Fruit fly (Drosophila melanogaster) whole organism, embryonic: ENCODE data around the gene CG45100.
A peak's percentile ranks its signal among the peaks of the same experiment; 100 is the strongest.

ENCODE experiments used
- CG12155 ChIP-seq: fragments of 200-800 bp; sonication (Bioruptor generic); optimal IDR thresholded peaks from 3 replicates; lab custom pipeline; 2016; ENCODE audit warnings: missing biosample characterization, missing genetic modification characterization
- CG12659 ChIP-seq: fragments of 200-800 bp; sonication (Bioruptor generic); optimal IDR thresholded peaks from 3 replicates; lab custom pipeline; 2017; ENCODE audit warnings: mild to moderate bottlenecking, missing biosample characterization, missing genetic modification reagents, missing genetic modification characterization
- CG13123 ChIP-seq: fragments of 200-800 bp; sonication (Bioruptor generic); optimal IDR thresholded peaks from 2 replicates; lab custom pipeline; 2016; ENCODE audit warnings: missing biosample characterization, missing genetic modification characterization
- CG15269 ChIP-seq: fragments of 200-800 bp; sonication (Bioruptor generic); optimal IDR thresholded peaks from 2 replicates; lab custom pipeline; 2018; ENCODE audit warnings: missing biosample characterization, mild to moderate bottlenecking, missing genetic modification characterization, moderate library complexity
- CG1602 ChIP-seq: fragments of 200-800 bp; sonication (Bioruptor generic); optimal IDR thresholded peaks from 3 replicates; lab custom pipeline; 2016; ENCODE audit warnings: missing biosample characterization, missing genetic modification characterization
- CG18011 ChIP-seq: fragments of 200-800 bp; sonication (Bioruptor generic); optimal IDR thresholded peaks from 2 replicates; lab custom pipeline; 2017; ENCODE audit warnings: missing biosample characterization, missing genetic modification characterization, mild to moderate bottlenecking, moderate library complexity, missing genotype
- CG18599 ChIP-seq: fragments of 200-800 bp; sonication (Bioruptor generic); optimal IDR thresholded peaks from 3 replicates; lab custom pipeline; 2017; ENCODE audit warnings: missing biosample characterization, missing genetic modification characterization, mild to moderate bottlenecking, moderate library complexity, missing genetic modification reagents
- CG2116 ChIP-seq: fragments of 200-800 bp; sonication (Bioruptor generic); optimal IDR thresholded peaks from 3 replicates; lab custom pipeline; 2018; ENCODE audit warnings: missing biosample characterization, mild to moderate bottlenecking, missing genetic modification characterization
- CG2120 ChIP-seq: fragments of 200-800 bp; sonication (Bioruptor generic); optimal IDR thresholded peaks from 3 replicates; lab custom pipeline; 2016; ENCODE audit warnings: missing biosample characterization, missing genetic modification characterization
- CG32772 ChIP-seq: fragments of 200-800 bp; sonication (Bioruptor generic); IDR thresholded peaks from 2 replicates; pipeline ENCODE4 v1.3.6; 2022; ENCODE audit warnings: missing biosample characterization, missing genetic modification characterization
- CG3847 ChIP-seq: fragments of 200-800 bp; sonication (Bioruptor generic); IDR thresholded peaks from 2 replicates; pipeline ENCODE4 v1.3.6; 2022; ENCODE audit warnings: missing biosample characterization, missing genetic modification characterization
- CG4328 ChIP-seq: fragments of 200-800 bp; sonication (Bioruptor generic); optimal IDR thresholded peaks from 3 replicates; lab custom pipeline; 2017; ENCODE audit warnings: missing biosample characterization, missing genetic modification reagents, missing genetic modification characterization
- CG4730 ChIP-seq: fragments of 200-800 bp; sonication (Bioruptor generic); IDR thresholded peaks from 2 replicates; pipeline ENCODE4 v1.3.6; 2022; ENCODE audit warnings: missing biosample characterization, missing genetic modification characterization
- CG4854 ChIP-seq: fragments of 200-800 bp; sonication (Bioruptor generic); optimal IDR thresholded peaks from 2 replicates; lab custom pipeline; 2016; ENCODE audit warnings: missing biosample characterization, missing genetic modification characterization, inconsistent platforms
- CG9876 ChIP-seq: fragments of 200-800 bp; sonication (Bioruptor generic); optimal IDR thresholded peaks from 2 replicates; lab custom pipeline; 2016; ENCODE audit warnings: missing biosample characterization, missing genetic modification characterization
- D19A ChIP-seq: fragments of 200-800 bp; optimal IDR thresholded peaks from 3 replicates; lab custom pipeline; 2019; ENCODE audit warnings: missing biosample characterization, mild to moderate bottlenecking, missing genetic modification characterization, moderate library complexity
- Dek ChIP-seq: fragments of 200-800 bp; sonication (Bioruptor generic); optimal IDR thresholded peaks from 3 replicates; lab custom pipeline; 2019; ENCODE audit warnings: missing biosample characterization, mild to moderate bottlenecking, missing genetic modification characterization, moderate library complexity
- Dfd ChIP-seq, 2 experiments: fragments of >200 bp; optimal IDR thresholded peaks; 2 replicates each; lab custom pipeline; 2017; ENCODE audit warnings: missing biosample characterization in 2 of 2, missing genetic modification characterization in 2 of 2
- Drgx ChIP-seq: fragments of 200-800 bp; sonication (Bioruptor generic); IDR thresholded peaks from 2 replicates; pipeline ENCODE4 v1.3.6; 2022; ENCODE audit warnings: missing biosample characterization, missing genetic modification characterization
- E2f1 ChIP-seq: fragments of 200-800 bp; sonication (Bioruptor generic); IDR thresholded peaks from 2 replicates; pipeline ENCODE4 v1.3.6; 2022; ENCODE audit warnings: missing biosample characterization, missing genetic modification characterization
- ERR ChIP-seq: fragments of 200-800 bp; sonication (Bioruptor generic); optimal IDR thresholded peaks from 2 replicates; lab custom pipeline; 2016; ENCODE audit warnings: missing biosample characterization, missing genetic modification characterization
- Fer2 ChIP-seq: fragments of 200-800 bp; sonication (Bioruptor generic); optimal IDR thresholded peaks from 2 replicates; lab custom pipeline; 2018; ENCODE audit warnings: missing biosample characterization, mild to moderate bottlenecking, missing genetic modification characterization, moderate library complexity
- Lpt ChIP-seq: fragments of >200 bp; optimal IDR thresholded peaks from 2 replicates; lab custom pipeline; 2018; ENCODE audit warnings: missing biosample characterization, missing genetic modification characterization
- MBD-R2 ChIP-seq: fragments of 200-800 bp; sonication (Bioruptor generic); IDR thresholded peaks from 2 replicates; pipeline ENCODE4 v1.3.6; 2022; ENCODE audit warnings: missing biosample characterization, missing genetic modification characterization
- NFAT ChIP-seq: fragments of 200-800 bp; sonication (Bioruptor generic); IDR thresholded peaks from 2 replicates; pipeline ENCODE4 v1.3.6; 2022; ENCODE audit warnings: missing biosample characterization, missing genetic modification characterization
- Opbp ChIP-seq: fragments of 200-800 bp; sonication (Bioruptor generic); IDR thresholded peaks from 3 replicates; pipeline ENCODE4 v1.3.6; 2022; ENCODE audit warnings: missing biosample characterization, missing genetic modification characterization; ENCODE audit not compliant: partially characterized antibody
- Ravus ChIP-seq: fragments of 200-800 bp; sonication (Bioruptor generic); IDR thresholded peaks from 2 replicates; pipeline ENCODE4 v1.3.6; 2022; ENCODE audit warnings: missing biosample characterization, missing genetic modification characterization
- ac ChIP-seq: fragments of 200-800 bp; sonication (Bioruptor generic); optimal IDR thresholded peaks from 3 replicates; lab custom pipeline; 2017; ENCODE audit warnings: missing biosample characterization, mild to moderate bottlenecking, missing genetic modification characterization
- ase ChIP-seq: fragments of 200-800 bp; sonication (Bioruptor generic); IDR thresholded peaks from 3 replicates; pipeline ENCODE4 v1.3.6; 2022; ENCODE audit warnings: missing biosample characterization, missing genetic modification characterization
- ash1 ChIP-seq: fragments of 200-800 bp; sonication (Bioruptor generic); optimal IDR thresholded peaks from 2 replicates; lab custom pipeline; 2018; ENCODE audit warnings: missing biosample characterization, mild to moderate bottlenecking, missing genetic modification characterization
- cad ChIP-seq: fragments of >200 bp; optimal IDR thresholded peaks from 2 replicates; lab custom pipeline; 2017; ENCODE audit warnings: missing biosample characterization, missing genetic modification characterization
- cg ChIP-seq: fragments of 200-800 bp; sonication (Bioruptor generic); optimal IDR thresholded peaks from 3 replicates; lab custom pipeline; 2019; ENCODE audit warnings: missing biosample characterization, mild to moderate bottlenecking, missing genetic modification characterization, moderate library complexity
- ci ChIP-seq: fragments of 200-800 bp; sonication (Bioruptor generic); IDR thresholded peaks from 3 replicates; pipeline ENCODE4 v1.3.6; 2022; ENCODE audit warnings: missing biosample characterization, missing genetic modification characterization
- crp ChIP-seq, 2 experiments: fragments of 200-800 bp; sonication (Bioruptor generic); optimal IDR thresholded peaks; 2 replicates in 1 of 2; 3 replicates in 1 of 2; lab custom pipeline; 2017; ENCODE audit warnings: missing biosample characterization in 2 of 2, missing genetic modification characterization in 2 of 2, mild to moderate bottlenecking in 1 of 2, moderate library complexity in 1 of 2
- dati ChIP-seq: fragments of 200-800 bp; sonication (Bioruptor generic); IDR thresholded peaks from 2 replicates; pipeline ENCODE4 v1.3.6; 2022; ENCODE audit warnings: missing biosample characterization, missing genetic modification characterization
- ewg ChIP-seq: fragments of 200-800 bp; sonication (Bioruptor generic); optimal IDR thresholded peaks from 3 replicates; lab custom pipeline; 2017; ENCODE audit warnings: mild to moderate bottlenecking, missing biosample characterization, missing genetic modification reagents, missing genetic modification characterization
- fd102C ChIP-seq: fragments of 200-800 bp; sonication (Bioruptor generic); optimal IDR thresholded peaks from 2 replicates; lab custom pipeline; 2018; ENCODE audit warnings: missing biosample characterization, mild to moderate bottlenecking, missing genetic modification characterization, moderate library complexity
- gro ChIP-seq: fragments of 200-800 bp; sonication (Bioruptor generic); optimal IDR thresholded peaks from 2 replicates; lab custom pipeline; 2016; ENCODE audit warnings: missing biosample characterization, missing genetic modification characterization
- her ChIP-seq: fragments of 200-800 bp; sonication (Bioruptor generic); optimal IDR thresholded peaks from 2 replicates; lab custom pipeline; 2016; ENCODE audit warnings: missing biosample characterization, missing genetic modification characterization
- lilli ChIP-seq: fragments of 200-800 bp; sonication (Bioruptor generic); optimal IDR thresholded peaks from 3 replicates; lab custom pipeline; 2016; ENCODE audit warnings: missing biosample characterization, missing genetic modification characterization
- nerfin-2 ChIP-seq: fragments of 200-800 bp; sonication (Bioruptor generic); IDR thresholded peaks from 2 replicates; pipeline ENCODE4 v1.3.6; 2022; ENCODE audit warnings: missing biosample characterization, missing genetic modification characterization; ENCODE audit not compliant: partially characterized antibody
- nom ChIP-seq: fragments of 200-800 bp; sonication (Bioruptor generic); optimal IDR thresholded peaks from 2 replicates; lab custom pipeline; 2017; ENCODE audit warnings: missing biosample characterization, missing genetic modification characterization, mild to moderate bottlenecking, moderate library complexity, missing genetic modification reagents
- oc ChIP-seq: fragments of 200-800 bp; sonication (Bioruptor generic); optimal IDR thresholded peaks from 2 replicates; lab custom pipeline; 2018; ENCODE audit warnings: missing biosample characterization, mild to moderate bottlenecking, missing genetic modification characterization, moderate library complexity
- pum ChIP-seq: fragments of 200-800 bp; sonication (Bioruptor generic); optimal IDR thresholded peaks from 2 replicates; lab custom pipeline; 2016; ENCODE audit warnings: missing biosample characterization, missing genetic modification characterization
- sens ChIP-seq: fragments of 200-800 bp; sonication (Bioruptor generic); peaks from one replicate; lab custom pipeline; 2016; ENCODE audit warnings: missing biosample characterization, missing genetic modification characterization
- so ChIP-seq: fragments of 200-800 bp; sonication (Bioruptor generic); IDR thresholded peaks from 3 replicates; pipeline ENCODE4 v1.3.6; 2022; ENCODE audit warnings: missing biosample characterization, missing genetic modification characterization
- ssp ChIP-seq: fragments of 200-800 bp; sonication (Bioruptor generic); IDR thresholded peaks from 2 replicates; pipeline ENCODE4 v1.3.6; 2022; ENCODE audit warnings: missing biosample characterization, missing genetic modification characterization
- stwl ChIP-seq: fragments of 200-800 bp; sonication (Bioruptor generic); optimal IDR thresholded peaks from 3 replicates; lab custom pipeline; 2018; ENCODE audit warnings: missing biosample characterization, mild to moderate bottlenecking, missing genetic modification characterization, moderate library complexity
- ttk ChIP-seq: fragments of 200-800 bp; sonication (Bioruptor generic); IDR thresholded peaks from 2 replicates; pipeline ENCODE4 v2.1.2; 2022; ENCODE audit warnings: missing biosample characterization, missing genetic modification characterization
- wor ChIP-seq: fragments of 200-800 bp; sonication (Bioruptor generic); IDR thresholded peaks from 2 replicates; pipeline ENCODE4 v1.3.6; 2022; ENCODE audit warnings: missing biosample characterization, missing genetic modification characterization

The CG45100 gene

dm6 chr3R:5467619-5468018, 6.8 kb downstream of the CG45100 start, which contains the start of gene POLDIP2 (continued):
- TF ChIP-seq CG2120 (GFP tag; lab: Kevin White, UChicago) (peak; percentile 24), ewg (GFP tag; lab: Kevin White, UChicago) (peak; percentile 33), CG9876 (GFP tag; lab: Kevin White, UChicago) (no peak), ac (GFP tag; lab: Kevin White, UChicago) (no peak), Dek (tag; lab: Kevin White, UChicago) (no peak), CG2116 (GFP tag; lab: Kevin White, UChicago) (peak; percentile 96), ci (GFP tag; lab: Robert Waterston, UW) (0 out of 3 replicates have a peak, but pooled peaks have one; percentile 36), ase (GFP tag; lab: Robert Waterston, UW) (no peak), CG4730 (GFP tag; lab: Robert Waterston, UW) (no peak), Drgx (GFP tag; lab: Robert Waterston, UW) (no peak), CG18011 (GFP tag; lab: Kevin White, UChicago) (no peak), oc (tag; lab: Kevin White, UChicago) (no peak), MBD-R2 (GFP tag; lab: Robert Waterston, UW) (peak; percentile 56), D19A (tag; lab: Kevin White, UChicago) (peak; percentile 32), lilli (GFP tag; lab: Kevin White, UChicago) (peak; percentile 13), CG1602 (GFP tag; lab: Kevin White, UChicago) (no peak)

dm6 chr3R:5466875-5467274, 7.5 kb downstream of the CG45100 start, which contains the start of gene RpL35A:
Gene RpL35A (minus strand): TSS chr3R:5467101.
- TF ChIP-seq nom (GFP tag; lab: Kevin White, UChicago) = peak; percentile 85
- TF ChIP-seq CG4328 (GFP tag; lab: Kevin White, UChicago) = peak; percentile 83
- peak; percentile 84; the same call in 2 of the 3 replicates for TF ChIP-seq so
- TF ChIP-seq dati (GFP tag; lab: Robert Waterston, UW) = no peak; the same call in 1 of the 2 replicates
- TF ChIP-seq ttk (GFP tag; lab: Robert Waterston, UW) = peak; percentile 40; the same call in 1 of the 2 replicates
- peak; percentile 72 for TF ChIP-seq CG4854 (GFP tag; lab: Kevin White, UChicago)
- TF ChIP-seq stwl = peak; percentile 41
- TF ChIP-seq crp (GFP tag; optimal IDR thresholded peaks at IDR 0.05; lab: Kevin White, UChicago) = peak in 1 of 2 experiments; percentile 36
- TF ChIP-seq CG32772 = no peak; the same call in 1 of the 2 replicates
- no peak for TF ChIP-seq ERR (GFP tag; lab: Kevin White, UChicago)
- peak; percentile 76 for TF ChIP-seq gro
- TF ChIP-seq CG18599 (GFP tag; lab: Kevin White, UChicago) = peak; percentile 79
- TF ChIP-seq nerfin-2 (GFP tag; lab: Robert Waterston, UW) = no peak
- peak; percentile 49; the same call in 2 of the 3 replicates for TF ChIP-seq Opbp (GFP tag; lab: Robert Waterston, UW)
- TF ChIP-seq fd102C (GFP tag; lab: Kevin White, UChicago) = peak; percentile 43
- TF ChIP-seq CG15269 (tag; lab: Kevin White, UChicago) = peak; percentile 71
- TF ChIP-seq E2f1 (GFP tag; lab: Robert Waterston, UW) = peak; percentile 49; the same call in 1 of the 2 replicates
- no peak for TF ChIP-seq CG12155 (GFP tag; lab: Kevin White, UChicago)
- peak; percentile 30 for TF ChIP-seq pum (GFP tag; lab: Kevin White, UChicago)
- no peak for TF ChIP-seq Ravus (GFP tag; lab: Robert Waterston, UW)
- no peak for TF ChIP-seq cad (GFP tag; lab: Kevin White, UChicago)
- no peak for TF ChIP-seq cg (GFP tag; lab: Kevin White, UChicago)
- peak; percentile 76 for TF ChIP-seq CG12659 (GFP tag; lab: Kevin White, UChicago)
- no peak for TF ChIP-seq Lpt (GFP tag; lab: Kevin White, UChicago)
- TF ChIP-seq CG13123 (GFP tag; lab: Kevin White, UChicago) = no peak
- TF ChIP-seq ssp = no peak
- TF ChIP-seq sens (GFP tag; lab: Kevin White, UChicago) = peak; percentile 94
- TF ChIP-seq CG3847 (GFP tag; lab: Robert Waterston, UW) = peak; percentile 39; the same call in 1 of the 2 replicates
- TF ChIP-seq her = peak; percentile 54
- no peak for TF ChIP-seq wor (GFP tag; lab: Robert Waterston, UW)
- peak; percentile 71 for TF ChIP-seq ash1 (GFP tag; lab: Kevin White, UChicago)
- peak; percentile 68 for TF ChIP-seq Fer2 (tag; lab: Kevin White, UChicago)
- peak; percentile 58; the same call in 1 of the 2 replicates for TF ChIP-seq NFAT (GFP tag; lab: Robert Waterston, UW)
- no peak for TF ChIP-seq Dfd (GFP tag; optimal IDR thresholded peaks at IDR 0.05; lab: Kevin White, UChicago)
